Worm (Caenorhabditis elegans) whole organism, L3 larva: Measurements from ENCODE around the gene Y54G11A.19.
"Not testable (repeated sequence)": the region's sequence is repeated elsewhere in the genome, so short reads cannot be mapped to it uniquely, and the experiment has no call there.

Source experiments
- ZK546.5 ChIP-seq: sonication (generic microtip); optimal IDR thresholded peaks from 2 replicates; lab custom pipeline; 2017; ENCODE audit warnings: missing biosample characterization, missing genetic modification characterization
- aly-2 ChIP-seq: fragments of 150-350 bp; optimal IDR thresholded peaks from 2 replicates; lab custom pipeline; 2014; ENCODE audit warnings: missing biosample characterization, missing genetic modification characterization
- egl-5 ChIP-seq: fragments of 150-350 bp; optimal IDR thresholded peaks from 2 replicates; lab custom pipeline; 2017; ENCODE audit warnings: missing biosample characterization, missing genetic modification reagents, missing genetic modification characterization, inconsistent platforms
- fkh-10 ChIP-seq: sonication (generic microtip); optimal IDR thresholded peaks from 2 replicates; lab custom pipeline; 2017; ENCODE audit warnings: missing biosample characterization, missing genetic modification reagents, missing genetic modification characterization
- mdl-1 ChIP-seq: fragments of 150-350 bp; optimal IDR thresholded peaks from 2 replicates; lab custom pipeline; 2014; ENCODE audit warnings: missing biosample characterization, missing genetic modification characterization
- nhr-12 ChIP-seq: fragments of 150-350 bp; optimal IDR thresholded peaks from 2 replicates; lab custom pipeline; 2014; ENCODE audit warnings: missing biosample characterization, missing genetic modification characterization
- nhr-43 ChIP-seq: sonication (generic microtip); optimal IDR thresholded peaks from 2 replicates; lab custom pipeline; 2016; ENCODE audit warnings: mild to moderate bottlenecking, missing genetic modification characterization, missing compliant biosample characterization; ENCODE audit not compliant: poor library complexity, severe bottlenecking
- pha-4 ChIP-seq: fragments of 150-350 bp; optimal IDR thresholded peaks from 2 replicates; lab custom pipeline; 2014; ENCODE audit warnings: missing biosample characterization, missing genetic modification reagents, missing genetic modification characterization
- unc-39 ChIP-seq: sonication (generic microtip); optimal IDR thresholded peaks from 4 replicates; lab custom pipeline; 2017; ENCODE audit warnings: missing biosample characterization, missing genetic modification characterization
- zag-1 ChIP-seq: fragments of 150-350 bp; optimal IDR thresholded peaks from 2 replicates; lab custom pipeline; 2014; ENCODE audit warnings: missing biosample characterization, missing genetic modification characterization
- ztf-11 ChIP-seq: fragments of 150-350 bp; optimal IDR thresholded peaks from 2 replicates; lab custom pipeline; 2014; ENCODE audit warnings: missing biosample characterization, missing genetic modification characterization

- not testable (repeated sequence) for TF ChIP-seq unc-39 (tag; lab: Kevin White, UChicago); zag-1 (tag; lab: Kevin White, UChicago); nhr-12; pha-4 (tag; lab: Kevin White, UChicago); ZK546.5 (tag; lab: Kevin White, UChicago); aly-2 (tag; lab: Kevin White, UChicago); nhr-43; fkh-10 (GFP tag; lab: Kevin White, UChicago); ztf-11 (tag; lab: Kevin White, UChicago); mdl-1; egl-5 (tag; lab: Kevin White, UChicago)
Observed at ce11 chrII:14297050-14297449, 40.4 kb upstream of the Y54G11A.19 start, which contains the start of gene Y54G11A.7.
